Worm (Caenorhabditis elegans) whole organism, L3 larva: Measurements from ENCODE around the gene shw-1.

Experiments used
- ZK546.5 ChIP-seq: sonication (generic microtip); optimal IDR thresholded peaks from 2 replicates; lab custom pipeline; 2017; ENCODE audit warnings: missing biosample characterization, missing genetic modification characterization
- aly-2 ChIP-seq: fragments of 150-350 bp; optimal IDR thresholded peaks from 2 replicates; lab custom pipeline; 2014; ENCODE audit warnings: missing biosample characterization, missing genetic modification characterization
- ama-1 ChIP-seq: fragments of 150-350 bp; optimal IDR thresholded peaks from 2 replicates; lab custom pipeline; 2018
- lin-15B ChIP-seq: fragments of 150-350 bp; optimal IDR thresholded peaks from 2 replicates; lab custom pipeline; 2014; ENCODE audit warnings: missing biosample characterization, missing genetic modification characterization
- nhr-237 ChIP-seq: fragments of 150-350 bp; optimal IDR thresholded peaks from 2 replicates; lab custom pipeline; 2014; ENCODE audit warnings: missing biosample characterization, missing genetic modification characterization
- pha-4 ChIP-seq: fragments of 150-350 bp; optimal IDR thresholded peaks from 2 replicates; lab custom pipeline; 2014; ENCODE audit warnings: missing biosample characterization, missing genetic modification reagents, missing genetic modification characterization

- no peak for TF ChIP-seq pha-4 (tag; lab: Kevin White, UChicago)
- TF ChIP-seq lin-15B = no peak
- TF ChIP-seq ama-1 = no peak
- TF ChIP-seq ZK546.5 (tag; lab: Kevin White, UChicago) = no peak
- no peak for TF ChIP-seq nhr-237
- TF ChIP-seq aly-2 (tag; lab: Kevin White, UChicago) = no peak
Measured at ce11 chrII:8267679-8268078, 53.6 kb downstream of the shw-1 start.
